Fruit fly (Drosophila melanogaster): ENCODE results near the gene Acbp4.

Acbp4 gene

DNA sequence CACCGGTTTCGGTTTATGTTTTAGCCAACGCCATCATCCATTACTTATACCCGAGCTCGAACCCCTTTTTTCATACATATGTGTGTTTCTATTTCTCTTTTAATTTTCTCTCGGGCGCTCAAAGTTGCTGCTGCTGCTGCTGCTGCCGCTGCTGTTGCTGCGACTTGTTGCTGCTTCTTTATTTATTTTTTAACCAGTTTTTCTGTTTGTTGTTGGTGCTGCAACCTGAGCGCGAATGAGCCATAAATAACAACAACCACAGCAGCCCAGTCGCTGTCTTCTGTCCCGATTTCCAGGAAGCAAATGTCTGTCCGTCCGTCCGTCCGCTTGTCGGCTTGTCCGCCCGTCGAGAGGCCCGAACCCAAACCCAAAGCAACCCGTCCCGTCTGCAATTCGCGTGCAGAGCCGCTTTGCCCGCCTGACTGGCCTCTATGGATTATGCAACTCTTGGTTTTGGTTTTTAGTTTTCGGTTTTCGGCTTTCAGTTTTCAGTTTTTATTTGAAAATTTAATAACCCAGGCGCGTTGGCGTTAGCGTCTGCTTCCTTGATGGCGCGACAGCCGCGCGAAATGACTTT lies 9.6 kb upstream of the Acbp4 start:
- TF ChIP-seq CG32264 (GFP tag; optimal IDR thresholded peaks at IDR 0.05) (no peak), psq (GFP tag; optimal IDR thresholded peaks at IDR 0.05) (peak; percentile 14), fru (GFP tag; optimal IDR thresholded peaks at IDR 0.05) (peak; percentile 6)

DNA sequence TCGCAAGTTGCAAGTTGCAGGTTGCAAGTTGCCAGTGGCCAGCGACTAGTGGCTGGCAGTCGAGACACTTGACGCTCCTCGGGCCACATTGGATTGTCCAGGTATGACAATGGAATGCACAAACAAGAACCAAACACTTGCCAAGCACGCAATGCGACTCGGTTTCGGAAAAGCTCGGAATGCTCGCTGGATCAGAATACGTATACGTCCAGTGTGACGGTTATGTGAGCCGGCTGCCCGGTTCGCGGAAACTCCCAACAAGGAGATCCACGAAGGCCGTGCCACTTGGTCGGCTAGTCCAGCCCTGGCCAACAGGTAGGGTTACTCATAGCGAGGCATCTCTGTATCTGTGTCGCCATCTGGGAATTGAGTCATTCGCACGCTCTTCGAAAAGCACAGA lies 8.6 kb upstream of the Acbp4 start:
- no peak for TF ChIP-seq Mio (GFP tag; optimal IDR thresholded peaks at IDR 0.05)
- no peak for TF ChIP-seq Sp1 (GFP tag; optimal IDR thresholded peaks at IDR 0.05)

DNA sequence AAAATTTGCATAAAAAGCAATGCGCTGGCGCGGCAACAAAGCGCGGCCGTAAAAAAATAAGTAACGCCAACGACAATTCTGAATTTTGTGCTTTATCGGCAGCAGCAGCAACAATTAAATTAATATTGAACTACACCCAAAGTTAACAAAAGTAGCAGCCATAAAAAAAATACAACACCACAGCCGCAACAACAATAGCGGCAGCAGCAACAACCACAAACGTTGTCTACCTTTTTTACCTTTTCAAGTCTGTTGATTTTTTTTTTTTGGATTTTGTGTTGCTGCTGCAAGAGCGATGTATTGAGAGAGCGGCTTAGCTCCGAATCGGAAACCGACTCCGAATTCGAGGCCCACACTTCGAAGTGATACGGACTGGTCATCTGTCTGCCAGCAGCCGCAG lies 6.8 kb upstream of the Acbp4 start:
- TF ChIP-seq br (GFP tag; optimal IDR thresholded peaks at IDR 0.05) (no peak), Rel (GFP tag; optimal IDR thresholded peaks at IDR 0.05) (no peak), Rel (tag; optimal IDR thresholded peaks at IDR 0.05) (no peak), Hr83 (GFP tag; optimal IDR thresholded peaks at IDR 0.05; ENCODE audit: poor library complexity, severe bottlenecking) (no peak), dl (GFP tag; optimal IDR thresholded peaks at IDR 0.05; ENCODE audit: insufficient read depth in 1 of 2, partially characterized antibody in 2 of 2) (no peak), jim (GFP tag; optimal IDR thresholded peaks at IDR 0.05) (peak; percentile 12), Mio (GFP tag; optimal IDR thresholded peaks at IDR 0.05) (no peak)

DNA sequence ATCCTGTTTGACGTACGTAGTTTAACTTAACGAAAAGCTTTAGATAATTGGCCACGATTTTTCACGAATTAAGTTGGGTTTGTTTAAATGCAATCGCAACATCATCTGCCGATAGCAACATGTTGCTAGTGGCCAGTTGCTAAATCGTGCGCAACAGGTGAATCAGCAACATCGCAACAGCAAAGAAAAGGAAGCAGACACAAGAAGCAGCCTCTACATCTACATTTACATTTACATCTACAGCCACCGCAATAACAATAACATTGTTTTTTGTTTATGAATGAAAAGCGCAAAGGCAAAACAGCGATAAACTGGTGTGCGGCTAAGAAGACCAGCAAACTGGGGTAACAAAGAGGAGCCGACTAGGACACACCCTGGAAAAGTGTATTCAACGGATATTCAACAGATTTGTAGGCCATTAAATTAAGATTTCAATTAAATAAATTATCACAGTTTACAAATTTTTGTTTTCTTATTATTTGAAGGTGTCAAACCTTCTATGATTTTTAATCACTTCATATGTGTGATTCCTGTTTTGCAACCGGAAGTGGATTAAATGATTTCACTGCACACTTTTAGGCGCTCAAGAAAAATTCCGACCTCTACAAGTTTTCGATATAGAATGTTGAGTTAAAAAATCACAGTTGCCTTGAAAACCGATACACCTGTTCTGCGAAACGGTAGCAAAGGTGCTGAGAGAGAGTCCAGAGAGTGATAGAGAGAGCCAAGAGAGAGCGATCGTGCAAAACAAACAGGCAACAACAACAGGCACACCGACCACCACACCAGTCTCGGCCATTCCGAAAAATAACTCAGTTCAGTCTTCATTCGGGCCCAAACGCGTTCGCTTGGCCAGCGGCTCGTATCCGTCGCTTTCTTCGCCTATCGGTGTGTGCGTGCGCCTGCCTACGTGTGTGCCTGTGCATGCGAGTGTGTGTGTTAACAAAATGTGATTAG lies 5.9 kb upstream of the Acbp4 start, which contains the start of gene melt:
melt (plus strand) TSS at position 818 of the 957 bp plus-strand sequence.
- TF ChIP-seq OdsH (GFP tag; optimal IDR thresholded peaks at IDR 0.05) (peak; percentile 87), Abd-B (GFP tag; optimal IDR thresholded peaks at IDR 0.05) (no peak), Dif (GFP tag; optimal IDR thresholded peaks at IDR 0.05; ENCODE audit: partially characterized antibody) (peak; percentile 92), Myc (optimal IDR thresholded peaks at IDR 0.05) (peak; percentile 12), lola (GFP tag; optimal IDR thresholded peaks at IDR 0.05) (no peak), h (GFP tag; optimal IDR thresholded peaks at IDR 0.05) (peak; percentile 89), Hr83 (GFP tag; optimal IDR thresholded peaks at IDR 0.05; ENCODE audit: poor library complexity, severe bottlenecking) (peak; percentile 86), Mio (GFP tag; optimal IDR thresholded peaks at IDR 0.05) (peak; percentile 2), Sp1 (GFP tag; optimal IDR thresholded peaks at IDR 0.05) (peak; percentile 89), sv (GFP tag; optimal IDR thresholded peaks at IDR 0.05) (peak; percentile 88), HLH106 (tag; optimal IDR thresholded peaks at IDR 0.05) (peak; percentile 88), fru (GFP tag; optimal IDR thresholded peaks at IDR 0.05) (peak; percentile 89), usp (GFP tag; optimal IDR thresholded peaks at IDR 0.05) (no peak), psq (GFP tag; optimal IDR thresholded peaks at IDR 0.05) (peak; percentile 99), Rel (GFP tag; optimal IDR thresholded peaks at IDR 0.05) (no peak), Rel (tag; optimal IDR thresholded peaks at IDR 0.05) (peak; percentile 48), Jra (GFP tag; optimal IDR thresholded peaks at IDR 0.05) (peak; percentile 49), dl (GFP tag; optimal IDR thresholded peaks at IDR 0.05; ENCODE audit: insufficient read depth in 1 of 2, partially characterized antibody in 2 of 2) (peak; percentile 72 to 81), Hnf4 (GFP tag; optimal IDR thresholded peaks at IDR 0.05) (peak; percentile 72), rgr (GFP tag; optimal IDR thresholded peaks at IDR 0.05) (peak; percentile 85), tai (GFP tag; optimal IDR thresholded peaks at IDR 0.05) (no peak), N (GFP tag; optimal IDR thresholded peaks at IDR 0.05) (no peak), dsf (GFP tag; optimal IDR thresholded peaks at IDR 0.05; ENCODE audit: borderline replicate concordance) (peak; percentile 73), GATAd (GFP tag; optimal IDR thresholded peaks at IDR 0.05) (no peak), CrebA (GFP tag; optimal IDR thresholded peaks at IDR 0.05; ENCODE audit: borderline replicate concordance) (no peak), foxo (GFP tag; optimal IDR thresholded peaks at IDR 0.05) (peak in 1 of 2 experiments; percentile 90), dmrt93B (GFP tag; optimal IDR thresholded peaks at IDR 0.05) (peak; percentile 87), brk (GFP tag; optimal IDR thresholded peaks at IDR 0.05) (peak; percentile 67), sage (GFP tag; optimal IDR thresholded peaks at IDR 0.05) (peak; percentile 42), jim (GFP tag; optimal IDR thresholded peaks at IDR 0.05) (peak; percentile 65), pan (optimal IDR thresholded peaks at IDR 0.05) (peak; percentile 84), ey (GFP tag; optimal IDR thresholded peaks at IDR 0.05) (peak; percentile 90), woc (GFP tag; optimal IDR thresholded peaks at IDR 0.05) (peak; percentile 98), Dfd (GFP tag; optimal IDR thresholded peaks at IDR 0.05) (peak; percentile 40), CG9705 (GFP tag; optimal IDR thresholded peaks at IDR 0.05) (peak; percentile 86), br (GFP tag; optimal IDR thresholded peaks at IDR 0.05) (peak; percentile 93), Hr78 (GFP tag; optimal IDR thresholded peaks at IDR 0.05) (no peak), CG32264 (GFP tag; optimal IDR thresholded peaks at IDR 0.05) (peak; percentile 52), Vsx2 (GFP tag; optimal IDR thresholded peaks at IDR 0.05; ENCODE audit: partially characterized antibody) (peak; percentile 81)
